Fruit fly (Drosophila melanogaster): ENCODE measurements around the gene Ocrl.

- TF ChIP-seq cic (GFP tag; optimal IDR thresholded peaks at IDR 0.05) (no peak), Mnt (GFP tag; optimal IDR thresholded peaks at IDR 0.05) (no peak), CG5204 (GFP tag; optimal IDR thresholded peaks at IDR 0.05) (no peak), CG1620 (GFP tag; optimal IDR thresholded peaks at IDR 0.05) (no peak), cnc (optimal IDR thresholded peaks at IDR 0.05) (no peak), Crg-1 (GFP tag; optimal IDR thresholded peaks at IDR 0.05) (no peak), ovo (GFP tag; optimal IDR thresholded peaks at IDR 0.05) (no peak), kay (GFP tag; ENCODE audit: borderline replicate concordance) (no peak), tj (GFP tag; optimal IDR thresholded peaks at IDR 0.05) (no peak), Hr96 (GFP tag; optimal IDR thresholded peaks at IDR 0.05) (no peak), CG7101 (tag; optimal IDR thresholded peaks at IDR 0.05) (no peak), CG7045 (GFP tag; optimal IDR thresholded peaks at IDR 0.05) (no peak), pad (GFP tag; optimal IDR thresholded peaks at IDR 0.05) (no peak), bab1 (GFP tag; optimal IDR thresholded peaks at IDR 0.05) (no peak)
Measured at dm6 chrX:1944245-1945114, 21.7 kb downstream of the Ocrl start.

Data from whole organism, adult.